Fruit fly (Drosophila melanogaster) whole organism, embryonic: ENCODE results near the gene CG42258.
A peak's percentile ranks its signal among the peaks of the same experiment; 100 is the strongest.

Experiments
- Asciz ChIP-seq: fragments of 200-800 bp; sonication (Bioruptor generic); optimal IDR thresholded peaks from 2 replicates; lab custom pipeline; 2017; ENCODE audit warnings: missing biosample characterization, mild to moderate bottlenecking, missing genetic modification characterization, missing genetic modification reagents
- B-H1 ChIP-seq: fragments of 200-800 bp; sonication (Bioruptor generic); IDR thresholded peaks from 3 replicates; pipeline ENCODE4 v1.3.6; 2022; ENCODE audit warnings: missing biosample characterization, missing genetic modification characterization
- Bgb ChIP-seq: fragments of 200-800 bp; sonication (Bioruptor generic); IDR thresholded peaks from 2 replicates; pipeline ENCODE4 v1.3.6; 2022; ENCODE audit warnings: missing biosample characterization, missing genetic modification characterization; ENCODE audit not compliant: partially characterized antibody
- CG10543 ChIP-seq: fragments of 200-800 bp; sonication (Bioruptor generic); optimal IDR thresholded peaks from 3 replicates; lab custom pipeline; 2017; ENCODE audit warnings: missing biosample characterization, mild to moderate bottlenecking, missing genetic modification characterization, moderate library complexity
- CG12391 ChIP-seq: fragments of 200-800 bp; sonication (Bioruptor generic); optimal IDR thresholded peaks from 3 replicates; lab custom pipeline; 2018; ENCODE audit warnings: missing biosample characterization, mild to moderate bottlenecking, missing genetic modification characterization, moderate library complexity
- CG12942 ChIP-seq: fragments of 200-800 bp; sonication (Bioruptor generic); optimal IDR thresholded peaks from 3 replicates; lab custom pipeline; 2016; ENCODE audit warnings: missing biosample characterization, missing genetic modification characterization
- CG17361 ChIP-seq: fragments of 200-800 bp; sonication (Bioruptor generic); IDR thresholded peaks from 3 replicates; pipeline ENCODE4 v1.3.6; 2022; ENCODE audit warnings: missing biosample characterization, missing genetic modification characterization
- CG17568 ChIP-seq: fragments of 200-800 bp; sonication (Bioruptor generic); optimal IDR thresholded peaks from 2 replicates; lab custom pipeline; 2018; ENCODE audit warnings: missing biosample characterization, mild to moderate bottlenecking, missing genetic modification characterization, moderate library complexity
- CG3163 ChIP-seq: fragments of 200-800 bp; sonication (Bioruptor generic); optimal IDR thresholded peaks from 3 replicates; lab custom pipeline; 2016; ENCODE audit warnings: missing biosample characterization, missing genetic modification characterization
- CG34376 ChIP-seq: fragments of 200-800 bp; sonication (Bioruptor generic); optimal IDR thresholded peaks from 2 replicates; lab custom pipeline; 2018; ENCODE audit warnings: missing biosample characterization, mild to moderate bottlenecking, missing genetic modification characterization
- CG34422 ChIP-seq: fragments of 200-800 bp; sonication (Bioruptor generic); IDR thresholded peaks from 3 replicates; pipeline ENCODE4 v1.3.6; 2022; ENCODE audit warnings: missing biosample characterization, missing genetic modification characterization
- CG3995 ChIP-seq: fragments of 200-800 bp; sonication (Bioruptor generic); optimal IDR thresholded peaks from 3 replicates; lab custom pipeline; 2016; ENCODE audit warnings: missing biosample characterization, missing genetic modification characterization
- CG4328 ChIP-seq: fragments of 200-800 bp; sonication (Bioruptor generic); optimal IDR thresholded peaks from 3 replicates; lab custom pipeline; 2017; ENCODE audit warnings: missing biosample characterization, missing genetic modification reagents, missing genetic modification characterization
- CG4820 ChIP-seq: fragments of 200-800 bp; sonication (Bioruptor generic); optimal IDR thresholded peaks from 3 replicates; lab custom pipeline; 2016; ENCODE audit warnings: missing biosample characterization, missing genetic modification characterization
- CG5245 ChIP-seq: fragments of 200-800 bp; sonication (Bioruptor generic); optimal IDR thresholded peaks from 3 replicates; lab custom pipeline; 2016; ENCODE audit warnings: missing biosample characterization, missing genetic modification characterization
- CG7372 ChIP-seq: fragments of 200-800 bp; sonication (Bioruptor generic); IDR thresholded peaks from 2 replicates; pipeline ENCODE4 v1.3.6; 2022; ENCODE audit warnings: missing biosample characterization, missing genetic modification characterization
- CG7745 ChIP-seq: fragments of 200-800 bp; sonication (Bioruptor generic); optimal IDR thresholded peaks from 2 replicates; lab custom pipeline; 2018; ENCODE audit warnings: missing biosample characterization, mild to moderate bottlenecking, missing genetic modification characterization, moderate library complexity
- CG8290 ChIP-seq, 3 experiments: fragments of 200-800 bp; sonication (Bioruptor generic); optimal IDR thresholded peaks; 2 replicates each; lab custom pipeline; 2016 to 2019; ENCODE audit warnings: missing biosample characterization in 3 of 3, missing genetic modification characterization in 3 of 3, mild to moderate bottlenecking in 2 of 3, moderate library complexity in 1 of 3
- CG9797 ChIP-seq: fragments of 200-800 bp; sonication (Bioruptor generic); optimal IDR thresholded peaks from 3 replicates; lab custom pipeline; 2018; ENCODE audit warnings: missing biosample characterization, mild to moderate bottlenecking, missing genetic modification characterization
- CTCF ChIP-seq: fragments of 200-800 bp; sonication (Bioruptor generic); optimal IDR thresholded peaks from 2 replicates; lab custom pipeline; 2017; ENCODE audit warnings: missing biosample characterization, mild to moderate bottlenecking, missing genetic modification characterization, moderate library complexity
- CoRest ChIP-seq: fragments of 200-800 bp; sonication (Bioruptor generic); optimal IDR thresholded peaks from 3 replicates; lab custom pipeline; 2018; ENCODE audit warnings: missing biosample characterization, mild to moderate bottlenecking, missing genetic modification characterization, moderate library complexity
- D ChIP-seq, 2 experiments: fragments of 200-800 bp in 1 of 2; fragments of >200 bp in 1 of 2; sonication (Bioruptor generic) in 1 of 2; optimal IDR thresholded peaks; 2 replicates in 1 of 2; 3 replicates in 1 of 2; lab custom pipeline; 2017; ENCODE audit warnings: mild to moderate bottlenecking in 1 of 2, missing biosample characterization in 1 of 2, missing genetic modification characterization in 1 of 2, missing genetic modification reagents in 1 of 2
- Dbx ChIP-seq: fragments of 200-800 bp; sonication (Bioruptor generic); IDR thresholded peaks from 3 replicates; pipeline ENCODE4 v1.3.6; 2022; ENCODE audit warnings: missing biosample characterization, missing genetic modification characterization
- Dip2 ChIP-seq: fragments of 200-800 bp; sonication (Bioruptor generic); IDR thresholded peaks from 2 replicates; pipeline ENCODE4 v1.3.6; 2022; ENCODE audit warnings: missing biosample characterization, missing genetic modification characterization
- Dp ChIP-seq: fragments of 200-800 bp; sonication (Bioruptor generic); optimal IDR thresholded peaks from 2 replicates; lab custom pipeline; 2018; ENCODE audit warnings: missing biosample characterization, mild to moderate bottlenecking, missing genetic modification characterization, moderate library complexity
- Drgx ChIP-seq: fragments of 200-800 bp; sonication (Bioruptor generic); IDR thresholded peaks from 2 replicates; pipeline ENCODE4 v1.3.6; 2022; ENCODE audit warnings: missing biosample characterization, missing genetic modification characterization
- Gsc ChIP-seq: fragments of 200-800 bp; sonication (Bioruptor generic); IDR thresholded peaks from 2 replicates; pipeline ENCODE4 v1.3.6; 2022; ENCODE audit warnings: missing biosample characterization, missing genetic modification characterization
- HLHmδ ChIP-seq: fragments of 200-800 bp; sonication (Bioruptor generic); optimal IDR thresholded peaks from 2 replicates; lab custom pipeline; 2018; ENCODE audit warnings: missing biosample characterization, mild to moderate bottlenecking, missing genetic modification characterization, moderate library complexity
- Kr ChIP-seq: fragments of 200-800 bp; sonication (Bioruptor generic); optimal IDR thresholded peaks from 2 replicates; lab custom pipeline; 2017; ENCODE audit warnings: missing biosample characterization, mild to moderate bottlenecking, missing genetic modification characterization
- NFAT ChIP-seq: fragments of 200-800 bp; sonication (Bioruptor generic); IDR thresholded peaks from 2 replicates; pipeline ENCODE4 v1.3.6; 2022; ENCODE audit warnings: missing biosample characterization, missing genetic modification characterization
- Nf-YC ChIP-seq: fragments of 200-800 bp; optimal IDR thresholded peaks from 3 replicates; lab custom pipeline; 2019; ENCODE audit warnings: missing biosample characterization, mild to moderate bottlenecking, missing genetic modification characterization, moderate library complexity
- NfI ChIP-seq: fragments of 200-800 bp; sonication (Bioruptor generic); optimal IDR thresholded peaks from 3 replicates; lab custom pipeline; 2018; ENCODE audit warnings: missing biosample characterization, mild to moderate bottlenecking, missing genetic modification characterization, moderate library complexity
- Opbp ChIP-seq: fragments of 200-800 bp; sonication (Bioruptor generic); IDR thresholded peaks from 3 replicates; pipeline ENCODE4 v1.3.6; 2022; ENCODE audit warnings: missing biosample characterization, missing genetic modification characterization; ENCODE audit not compliant: partially characterized antibody
- Sox100B ChIP-seq: fragments of 200-800 bp; sonication (Bioruptor generic); optimal IDR thresholded peaks from 3 replicates; lab custom pipeline; 2018; ENCODE audit warnings: missing biosample characterization, mild to moderate bottlenecking, missing genetic modification characterization
- Taf1 ChIP-seq: fragments of 200-800 bp; sonication (Bioruptor generic); IDR thresholded peaks from 2 replicates; pipeline ENCODE4 v1.3.6; 2022; ENCODE audit warnings: missing biosample characterization, missing genetic modification characterization
- Trl ChIP-seq, 3 experiments: fragments of >200 bp in 2 of 3; fragments of 200-800 bp in 1 of 3; sonication (Bioruptor generic) in 1 of 3; optimal IDR thresholded peaks; 2 replicates in 1 of 3; 3 replicates in 2 of 3; lab custom pipeline; 2016 to 2017; ENCODE audit warnings: missing biosample characterization in 1 of 3, missing genetic modification characterization in 1 of 3
- ash1 ChIP-seq: fragments of 200-800 bp; sonication (Bioruptor generic); optimal IDR thresholded peaks from 2 replicates; lab custom pipeline; 2018; ENCODE audit warnings: missing biosample characterization, mild to moderate bottlenecking, missing genetic modification characterization
- az2 ChIP-seq: fragments of 200-800 bp; sonication (Bioruptor generic); optimal IDR thresholded peaks from 3 replicates; lab custom pipeline; 2016; ENCODE audit warnings: missing biosample characterization, missing genetic modification characterization
- cato ChIP-seq: fragments of 200-800 bp; sonication (Bioruptor generic); optimal IDR thresholded peaks from 2 replicates; lab custom pipeline; 2016; ENCODE audit warnings: missing biosample characterization, missing genetic modification characterization, borderline replicate concordance
- caup ChIP-seq: fragments of 200-800 bp; sonication (Bioruptor generic); optimal IDR thresholded peaks from 3 replicates; lab custom pipeline; 2017; ENCODE audit warnings: missing biosample characterization, mild to moderate bottlenecking, missing genetic modification characterization, moderate library complexity; ENCODE audit not compliant: severe bottlenecking
- ci ChIP-seq: fragments of 200-800 bp; sonication (Bioruptor generic); IDR thresholded peaks from 3 replicates; pipeline ENCODE4 v1.3.6; 2022; ENCODE audit warnings: missing biosample characterization, missing genetic modification characterization
- dysf ChIP-seq: fragments of 200-800 bp; sonication (Bioruptor generic); IDR thresholded peaks from 3 replicates; pipeline ENCODE4 v1.3.6; 2022; ENCODE audit warnings: missing biosample characterization, missing genetic modification characterization
- grn ChIP-seq: fragments of 200-800 bp; sonication (Bioruptor generic); optimal IDR thresholded peaks from 3 replicates; lab custom pipeline; 2017; ENCODE audit warnings: missing biosample characterization, missing genetic modification characterization
- jigr1 ChIP-seq: fragments of 200-800 bp; sonication (Bioruptor generic); IDR thresholded peaks from 3 replicates; pipeline ENCODE4 v1.3.6; 2022; ENCODE audit warnings: missing biosample characterization, missing genetic modification characterization
- otp ChIP-seq: fragments of 200-800 bp; sonication (Bioruptor generic); IDR thresholded peaks from 3 replicates; pipeline ENCODE4, ENCODE4 v1.3.6; 2022; ENCODE audit warnings: missing biosample characterization, missing genetic modification characterization
- sqz ChIP-seq: fragments of 200-800 bp; sonication (Bioruptor generic); optimal IDR thresholded peaks from 3 replicates; lab custom pipeline; 2018; ENCODE audit warnings: missing biosample characterization, mild to moderate bottlenecking, missing genetic modification characterization
- tap ChIP-seq: fragments of 200-800 bp; optimal IDR thresholded peaks from 3 replicates; lab custom pipeline; 2019; ENCODE audit warnings: missing biosample characterization, mild to moderate bottlenecking, missing genetic modification characterization, moderate library complexity
- tin ChIP-seq: fragments of 200-800 bp; sonication (Bioruptor generic); optimal IDR thresholded peaks from 3 replicates; lab custom pipeline; 2016; ENCODE audit warnings: missing biosample characterization, missing genetic modification characterization
- trem ChIP-seq: fragments of 200-800 bp; optimal IDR thresholded peaks from 3 replicates; lab custom pipeline; 2019; ENCODE audit warnings: missing biosample characterization, mild to moderate bottlenecking, missing genetic modification characterization, moderate library complexity
- vnd ChIP-seq: fragments of 200-800 bp; sonication (Bioruptor generic); IDR thresholded peaks from 3 replicates; pipeline ENCODE4 v1.3.6; 2022; ENCODE audit warnings: missing biosample characterization, missing genetic modification characterization; ENCODE audit not compliant: partially characterized antibody

Gene CG42258

DNA sequence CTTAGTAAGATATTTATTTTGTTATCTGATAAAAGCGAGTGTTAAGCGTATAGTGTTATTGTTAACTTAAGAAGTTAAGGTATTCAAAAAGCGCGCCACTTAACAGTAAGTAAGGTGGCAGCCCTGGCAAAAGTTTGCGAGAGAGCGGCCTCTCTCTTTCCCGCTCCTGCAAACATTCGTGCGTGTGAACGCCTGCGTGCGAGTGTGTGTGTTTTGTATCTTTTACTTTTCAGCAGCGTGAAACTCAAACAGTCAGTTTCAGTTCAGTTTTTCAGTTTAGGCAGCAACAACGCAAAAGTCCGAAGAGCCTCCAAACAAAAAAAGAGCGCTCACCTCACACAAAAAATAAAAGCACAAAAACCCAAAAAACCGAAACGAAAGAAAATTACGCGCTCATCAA is 8.1 kb downstream of the CG42258 start (continued):
- TF ChIP-seq Drgx (GFP tag; lab: Robert Waterston, UW), result no peak
- no peak for TF ChIP-seq CG12391
- peak; percentile 34; the same call in 1 of the 2 replicates for TF ChIP-seq Bgb (GFP tag; lab: Robert Waterston, UW)
- TF ChIP-seq tap (tag; lab: Kevin White, UChicago), result no peak
- no peak for TF ChIP-seq dysf (GFP tag; lab: Robert Waterston, UW)
- TF ChIP-seq Asciz, result no peak
- no peak for TF ChIP-seq tin
- no peak for TF ChIP-seq CTCF
- no peak for TF ChIP-seq ash1
- no peak for TF ChIP-seq jigr1
- no peak for TF ChIP-seq otp
- TF ChIP-seq Gsc (GFP tag; lab: Robert Waterston, UW), result no peak
- TF ChIP-seq caup (GFP tag; lab: Kevin White, UChicago), result peak; percentile 3
- TF ChIP-seq az2 (GFP tag; lab: Kevin White, UChicago), result no peak
- TF ChIP-seq CG5245 (GFP tag; lab: Kevin White, UChicago), result no peak
- no peak for TF ChIP-seq trem (tag; lab: Kevin White, UChicago)
- TF ChIP-seq CG10543, result peak; percentile 18
- TF ChIP-seq CG34376 (GFP tag; lab: Kevin White, UChicago), result peak; percentile 2
- TF ChIP-seq CG17568 (GFP tag; lab: Kevin White, UChicago), result no peak
- TF ChIP-seq CG12942 (GFP tag; lab: Kevin White, UChicago), result no peak
- peak; percentile 32; the same call in 1 of the 2 replicates for TF ChIP-seq NFAT (GFP tag; lab: Robert Waterston, UW)
- no peak for TF ChIP-seq Dip2 (GFP tag; lab: Robert Waterston, UW)
- TF ChIP-seq Kr, result no peak
- no peak for TF ChIP-seq grn (GFP tag; lab: Kevin White, UChicago)
- TF ChIP-seq CG9797 (GFP tag; lab: Kevin White, UChicago), result no peak
- no peak for TF ChIP-seq vnd (GFP tag; lab: Robert Waterston, UW)
- TF ChIP-seq Dbx (GFP tag; lab: Robert Waterston, UW), result no peak
- no peak for TF ChIP-seq Taf1 (GFP tag; lab: Robert Waterston, UW)
- no peak for TF ChIP-seq CG4820
- TF ChIP-seq Dp (GFP tag; lab: Kevin White, UChicago), result peak; percentile 65
- TF ChIP-seq Opbp (GFP tag; lab: Robert Waterston, UW), result no peak
- TF ChIP-seq CG4328 (GFP tag; lab: Kevin White, UChicago), result no peak
- TF ChIP-seq CG7745 (tag; lab: Kevin White, UChicago), result no peak
- TF ChIP-seq Sox100B (GFP tag; lab: Kevin White, UChicago), result no peak
- no peak for TF ChIP-seq CG3995 (GFP tag; lab: Kevin White, UChicago)
- no peak for TF ChIP-seq B-H1 (GFP tag; lab: Robert Waterston, UW)
- 0 out of 3 replicates have a peak, but pooled peaks have one; percentile 45 for TF ChIP-seq ci
- peak; percentile 38; the same call in 1 of the 3 replicates for TF ChIP-seq CG34422 (GFP tag; lab: Robert Waterston, UW)
- no peak for TF ChIP-seq D (optimal IDR thresholded peaks at IDR 0.05; lab: Kevin White, UChicago)
- no peak for TF ChIP-seq D (GFP tag; optimal IDR thresholded peaks at IDR 0.05; lab: Kevin White, UChicago)
- no peak for TF ChIP-seq CoRest (tag; lab: Kevin White, UChicago)
- no peak for TF ChIP-seq CG7372 (GFP tag; lab: Robert Waterston, UW)
- TF ChIP-seq CG8290 (GFP tag; optimal IDR thresholded peaks at IDR 0.05; lab: Kevin White, UChicago), result no peak
- TF ChIP-seq CG8290 (tag; optimal IDR thresholded peaks at IDR 0.05; lab: Kevin White, UChicago), result peak in 1 of 2 experiments; percentile 50
- peak; percentile 0 for TF ChIP-seq Nf-YC (tag; lab: Kevin White, UChicago)
- TF ChIP-seq CG3163 (GFP tag; lab: Kevin White, UChicago), result peak; percentile 29
- peak; percentile 73 to 75 for TF ChIP-seq Trl (optimal IDR thresholded peaks at IDR 0.05; lab: Kevin White, UChicago)
- no peak for TF ChIP-seq Trl (GFP tag; optimal IDR thresholded peaks at IDR 0.05; lab: Kevin White, UChicago)
- TF ChIP-seq HLHmδ (GFP tag; lab: Kevin White, UChicago), result no peak
- no peak for TF ChIP-seq CG17361 (GFP tag; lab: Robert Waterston, UW)
- no peak for TF ChIP-seq cato (GFP tag; lab: Kevin White, UChicago)
- TF ChIP-seq NfI (GFP tag; lab: Kevin White, UChicago), result no peak
- TF ChIP-seq sqz, result peak; percentile 11
